Worm (Caenorhabditis elegans) whole organism, L4/young adult: ENCODE measurements around the gene npr-9.

ENCODE experiments used
- W03F9.2 ChIP-seq: fragments of 150-350 bp; optimal IDR thresholded peaks from 2 replicates; lab custom pipeline; 2014; ENCODE audit warnings: missing biosample characterization, missing genetic modification characterization
- him-1 ChIP-seq: sonication (generic microtip); optimal IDR thresholded peaks from 2 replicates; lab custom pipeline; 2016; ENCODE audit warnings: missing genotype, missing genetic modification reagents, missing genetic modification characterization, missing compliant biosample characterization

- TF ChIP-seq him-1 (no peak), W03F9.2 (tag; lab: Kevin White, UChicago) (no peak)
These were observed 14.1 kb upstream of the npr-9 start, which contains the start of gene F08G12.11 for ce11 chrX:11315392-11315791.
